Worm (Caenorhabditis elegans): ENCODE data around the gene twnk-1.

The twnk-1 gene

DNA sequence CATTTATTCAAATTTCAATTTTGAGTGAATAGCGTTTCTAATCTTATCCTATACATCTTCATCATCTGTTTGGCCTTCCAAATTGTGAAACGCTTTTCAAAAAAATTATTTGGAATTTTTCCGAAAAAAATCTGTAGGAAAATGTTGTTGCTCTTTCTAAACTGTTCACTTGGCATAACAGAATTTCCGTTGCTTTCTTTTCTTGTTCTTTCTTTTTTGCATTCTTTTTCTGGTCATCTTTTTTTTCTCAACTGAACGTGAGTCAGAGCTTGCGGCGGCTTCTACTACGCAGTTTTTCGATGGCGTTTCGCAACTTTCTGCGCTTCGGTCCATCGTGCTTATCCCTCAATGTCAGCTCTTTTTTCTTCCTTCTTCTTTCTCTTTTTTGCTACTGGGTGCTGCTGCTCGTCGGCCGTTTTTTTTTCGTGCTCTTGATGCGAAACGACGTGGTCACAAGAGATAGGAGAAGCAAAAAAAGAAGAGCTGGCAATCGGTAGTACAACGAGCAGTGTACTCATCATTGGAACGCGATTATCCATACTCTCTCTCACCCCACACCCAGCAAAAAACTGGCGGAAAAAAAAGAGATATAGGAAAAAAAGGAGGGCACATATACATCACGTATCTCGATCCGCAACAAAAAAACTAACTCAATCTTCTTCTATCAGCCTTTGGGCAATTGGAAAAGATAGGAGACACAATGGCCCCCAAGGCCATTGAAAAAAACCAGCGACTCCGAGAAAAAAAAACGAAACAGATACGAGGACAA, 28.9 kb downstream of the twnk-1 start:
- TF ChIP-seq egrh-3 (GFP tag; IDR thresholded peaks at IDR 0.05) (no peak), dpff-1 (tag; optimal IDR thresholded peaks at IDR 0.05) (no peak), tlf-1 (GFP tag; optimal IDR thresholded peaks at IDR 0.05) (no peak), B0019.2 (GFP tag; conservative IDR thresholded peaks at IDR 0.05) (no peak), ztf-6 (GFP tag; IDR thresholded peaks at IDR 0.05) (no peak), zfh-2 (GFP tag; conservative IDR thresholded peaks at IDR 0.05) (peak; percentile 72; the same call in 1 of the 2 replicates), cebp-1 (GFP tag; IDR thresholded peaks at IDR 0.05) (no peak), cebp-1 (tag; optimal IDR thresholded peaks at IDR 0.05) (peak; percentile 79), fkh-3 (tag; optimal IDR thresholded peaks at IDR 0.05) (no peak), hrde-1 (tag; optimal IDR thresholded peaks at IDR 0.05; ENCODE audit: borderline replicate concordance) (no peak), nhr-27 (tag; optimal IDR thresholded peaks at IDR 0.05) (no peak), somi-1 (GFP tag; optimal IDR thresholded peaks at IDR 0.05) (peak; percentile 80), nhr-90 (tag; optimal IDR thresholded peaks at IDR 0.05) (no peak), egl-18 (GFP tag; IDR thresholded peaks at IDR 0.05) (no peak), ztf-3 (GFP tag; optimal IDR thresholded peaks at IDR 0.05) (no peak), madf-10 (tag; optimal IDR thresholded peaks at IDR 0.05) (peak; percentile 7), die-1 (tag; optimal IDR thresholded peaks at IDR 0.05) (no peak), lsl-1 (GFP tag; optimal IDR thresholded peaks at IDR 0.05) (no peak), F57C9.4 (tag; optimal IDR thresholded peaks at IDR 0.05) (no peak), T26A5.8 (tag; optimal IDR thresholded peaks at IDR 0.05) (no peak), mes-4 (tag; optimal IDR thresholded peaks at IDR 0.05) (no peak), dpl-1 (GFP tag; optimal IDR thresholded peaks at IDR 0.05) (no peak), B0035.1 (tag; optimal IDR thresholded peaks at IDR 0.05) (no peak), bed-2 (GFP tag; IDR thresholded peaks at IDR 0.05) (no peak), aptf-3 (GFP tag; IDR thresholded peaks at IDR 0.05) (no peak), hsf-1 (GFP tag; IDR thresholded peaks at IDR 0.05) (no peak)

DNA sequence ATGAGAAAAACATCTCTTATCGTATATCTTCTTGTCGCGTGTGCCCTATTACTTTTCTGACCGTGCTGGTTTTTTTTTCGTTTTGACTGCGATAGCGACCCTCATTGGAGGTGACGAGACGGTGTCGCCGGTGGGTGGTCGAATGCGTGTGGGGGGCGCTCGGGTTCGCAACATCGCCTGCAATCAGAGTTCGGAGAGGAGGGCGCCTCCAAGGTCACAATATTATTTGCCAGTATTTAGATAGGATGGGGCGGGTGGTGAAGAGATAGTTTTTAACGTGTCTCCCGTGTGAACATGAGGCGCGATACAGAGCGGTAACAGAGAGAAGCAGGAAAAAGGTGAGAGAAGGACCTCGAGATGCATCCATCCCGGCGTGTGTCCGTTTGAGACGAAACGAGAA, 29.9 kb downstream of the twnk-1 start:
- TF ChIP-seq Y53F4B.3 (GFP tag; IDR thresholded peaks at IDR 0.05), result no peak
- TF ChIP-seq nfyb-1 (GFP tag; IDR thresholded peaks at IDR 0.05), result 0 out of 2 replicates have a peak, but pooled peaks have one; percentile 32
- peak; percentile 80 for TF ChIP-seq zfh-2 (GFP tag; conservative IDR thresholded peaks at IDR 0.05)

- TF ChIP-seq aptf-2 (GFP tag; conservative IDR thresholded peaks at IDR 0.05) (no peak), mxl-1 (tag; optimal IDR thresholded peaks at IDR 0.05) (no peak), somi-1 (GFP tag; optimal IDR thresholded peaks at IDR 0.05) (no peak), gei-17 (GFP tag; optimal IDR thresholded peaks at IDR 0.05) (no peak), nfya-2 (GFP tag; IDR thresholded peaks at IDR 0.05) (no peak)
Observed at ce11 chrX:5821842-5822241, 30.8 kb downstream of the twnk-1 start, which contains the start of gene hbl-1. Gene hbl-1 (plus strand): TSS chrX:5822142.

ce11 chrX:5826976-5827375, 36.0 kb downstream of the twnk-1 start:
- no peak for TF ChIP-seq ceh-27 (GFP tag; optimal IDR thresholded peaks at IDR 0.05)
- TF ChIP-seq egl-44 (GFP tag; IDR thresholded peaks at IDR 0.05), result no peak
- no peak for TF ChIP-seq ama-1 (optimal IDR thresholded peaks at IDR 0.05)
- no peak for TF ChIP-seq ama-1 (GFP tag; optimal IDR thresholded peaks at IDR 0.05)
- no peak for TF ChIP-seq F49E8.2 (tag; optimal IDR thresholded peaks at IDR 0.05; ENCODE audit: insufficient read depth)
- TF ChIP-seq pbrm-1 (GFP tag; IDR thresholded peaks at IDR 0.05), result no peak
- TF ChIP-seq C06A6.2 (GFP tag; conservative IDR thresholded peaks at IDR 0.05), result no peak
- no peak for TF ChIP-seq dox-1 (GFP tag; IDR thresholded peaks at IDR 0.05)
- no peak for TF ChIP-seq C17E4.6 (GFP tag; IDR thresholded peaks at IDR 0.05)
- no peak for TF ChIP-seq aptf-3 (GFP tag; IDR thresholded peaks at IDR 0.05)
- TF ChIP-seq B0019.2 (GFP tag; conservative IDR thresholded peaks at IDR 0.05), result no peak
- TF ChIP-seq ceh-100 (GFP tag; IDR thresholded peaks at IDR 0.05), result no peak
- no peak for TF ChIP-seq nfya-2 (GFP tag; IDR thresholded peaks at IDR 0.05)
- no peak for TF ChIP-seq F22D6.2 (tag; optimal IDR thresholded peaks at IDR 0.05)
- TF ChIP-seq Y95B8A.8 (GFP tag; IDR thresholded peaks at IDR 0.05), result no peak
- TF ChIP-seq xnd-1 (tag; optimal IDR thresholded peaks at IDR 0.05), result no peak
- TF ChIP-seq dpl-1 (GFP tag; optimal IDR thresholded peaks at IDR 0.05), result no peak
- TF ChIP-seq F33H1.4 (GFP tag; IDR thresholded peaks at IDR 0.05), result no peak

All from whole organism, young adult.